Worm (Caenorhabditis elegans) whole organism, L2 larva: ENCODE data around the gene ZK550.2.

ENCODE experiments used
- C34F6.9 ChIP-seq: fragments of 150-350 bp; optimal IDR thresholded peaks from 2 replicates; lab custom pipeline; 2014; ENCODE audit warnings: missing biosample characterization, missing genetic modification characterization
- blmp-1 ChIP-seq: sonication (generic microtip); optimal IDR thresholded peaks from 2 replicates; lab custom pipeline; 2017; ENCODE audit warnings: missing genetic modification characterization, mild to moderate bottlenecking, missing compliant biosample characterization, antibody characterized with exemption, moderate library complexity; ENCODE audit not compliant: insufficient read depth
- egl-27 ChIP-seq: sonication (generic microtip); optimal IDR thresholded peaks from 3 replicates; lab custom pipeline; 2017; ENCODE audit warnings: missing biosample characterization, missing genetic modification reagents, missing genetic modification characterization
- fos-1 ChIP-seq: fragments of 150-350 bp; optimal IDR thresholded peaks from 2 replicates; lab custom pipeline; 2014; ENCODE audit warnings: missing biosample characterization, missing genetic modification characterization
- nhr-129 ChIP-seq: fragments of 150-350 bp; optimal IDR thresholded peaks from 2 replicates; lab custom pipeline; 2014; ENCODE audit warnings: missing biosample characterization, missing genetic modification characterization
- nhr-21 ChIP-seq: fragments of 150-350 bp; optimal IDR thresholded peaks from 2 replicates; lab custom pipeline; 2014; ENCODE audit warnings: missing biosample characterization, missing genetic modification characterization

DNA sequence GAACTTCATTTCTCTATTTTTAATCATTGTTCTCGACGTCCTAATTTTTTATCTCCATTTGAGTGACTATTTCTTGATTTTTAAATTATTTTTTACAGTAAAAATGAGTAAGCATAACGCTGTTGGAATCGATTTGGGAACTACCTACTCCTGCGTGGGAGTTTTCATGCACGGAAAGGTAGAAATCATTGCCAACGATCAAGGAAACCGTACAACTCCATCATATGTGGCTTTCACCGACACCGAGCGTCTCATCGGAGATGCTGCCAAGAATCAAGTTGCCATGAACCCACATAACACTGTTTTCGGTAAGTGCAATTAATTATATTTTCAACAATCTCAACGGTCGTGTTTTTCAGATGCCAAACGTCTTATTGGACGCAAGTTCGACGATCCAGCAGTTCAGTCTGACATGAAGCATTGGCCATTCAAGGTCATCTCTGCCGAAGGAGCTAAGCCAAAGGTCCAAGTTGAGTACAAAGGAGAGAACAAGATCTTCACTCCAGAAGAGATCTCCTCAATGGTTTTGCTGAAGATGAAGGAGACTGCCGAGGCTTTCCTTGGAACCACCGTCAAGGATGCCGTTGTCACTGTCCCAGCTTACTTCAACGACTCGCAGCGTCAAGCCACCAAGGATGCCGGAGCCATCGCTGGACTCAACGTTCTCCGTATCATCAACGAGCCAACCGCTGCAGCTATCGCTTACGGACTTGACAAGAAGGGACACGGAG, 33.6 kb downstream of the ZK550.2 start, which contains the start of gene hsp-1:
- no peak for TF ChIP-seq fos-1 (tag; lab: Kevin White, UChicago)
- TF ChIP-seq egl-27 (tag; lab: Kevin White, UChicago): no peak
- no peak for TF ChIP-seq nhr-21 (tag; lab: Kevin White, UChicago)
- TF ChIP-seq blmp-1 (tag; lab: Kevin White, UChicago): no peak
- TF ChIP-seq nhr-129 (tag; lab: Kevin White, UChicago): no peak
- no peak for TF ChIP-seq C34F6.9 (tag; lab: Kevin White, UChicago)
